Fruit fly (Drosophila melanogaster) whole organism: ENCODE data around the gene CG8087.

Source experiments
- CG8478 ChIP-seq: fragments of >200 bp; optimal IDR thresholded peaks from 2 replicates; lab custom pipeline; 2018; ENCODE audit warnings: inconsistent platforms
- Dll ChIP-seq: fragments of >200 bp; optimal IDR thresholded peaks from 2 replicates; lab custom pipeline; 2017
- EcR ChIP-seq, 2 experiments: fragments of >200 bp; optimal IDR thresholded peaks; 2 replicates each; lab custom pipeline; 2017; ENCODE audit warnings: missing biosample characterization in 2 of 2, missing genetic modification characterization in 2 of 2, missing genetic modification reagents in 2 of 2
- pan ChIP-seq: fragments of >200 bp; optimal IDR thresholded peaks from 2 replicates; lab custom pipeline; 2017

- TF ChIP-seq Dll: no peak
- no peak for TF ChIP-seq pan (lab: Kevin White, UChicago)
- no peak for TF ChIP-seq EcR (GFP tag; optimal IDR thresholded peaks at IDR 0.05; lab: Kevin White, UChicago)
- TF ChIP-seq CG8478 (lab: Kevin White, UChicago): no peak
Observed at dm6 chr3R:14564705-14565064, at the start of gene CG8087.
